Worm (Caenorhabditis elegans): ENCODE data around the gene prx-6.

Gene prx-6

ce11 chrV:4731154-4731961 is 11.5 kb upstream of the prx-6 start, which contains the start of gene F39G3.3:
F39G3.3 (plus strand) TSS chrV:4731911.
- TF ChIP-seq lin-38 (GFP tag; IDR thresholded peaks at IDR 0.05) (peak; percentile 73), vab-7 (GFP tag; IDR thresholded peaks at IDR 0.05) (peak; percentile 48; the same call in 1 of the 2 replicates), dmd-9 (GFP tag; IDR thresholded peaks at IDR 0.05) (no peak), nhr-6 (tag; optimal IDR thresholded peaks at IDR 0.05) (peak; percentile 10), F26F4.8 (GFP tag; conservative IDR thresholded peaks at IDR 0.05) (no peak), mdl-1 (tag; optimal IDR thresholded peaks at IDR 0.05) (no peak), dve-1 (tag; optimal IDR thresholded peaks at IDR 0.05; ENCODE audit: insufficient read depth) (peak; percentile 45), lsy-2 (tag; optimal IDR thresholded peaks at IDR 0.05) (peak in 1 of 2 experiments; percentile 55), cey-2 (tag; optimal IDR thresholded peaks at IDR 0.05; ENCODE audit: borderline replicate concordance, insufficient read depth) (no peak), duxl-1 (tag; optimal IDR thresholded peaks at IDR 0.05; ENCODE audit: poor library complexity) (peak; percentile 58), mes-2 (tag; optimal IDR thresholded peaks at IDR 0.05; ENCODE audit: poor library complexity, severe bottlenecking) (peak; percentile 86), ceh-82 (tag; optimal IDR thresholded peaks at IDR 0.05) (no peak), ceh-28 (tag; optimal IDR thresholded peaks at IDR 0.05) (no peak), unc-130 (GFP tag; optimal IDR thresholded peaks at IDR 0.05) (peak; percentile 68), hlh-30 (tag; optimal IDR thresholded peaks at IDR 0.05; ENCODE audit: insufficient read depth) (peak; percentile 45), nhr-25 (tag; optimal IDR thresholded peaks at IDR 0.05; ENCODE audit: borderline replicate concordance, insufficient read depth) (no peak), aha-1 (tag) (peak; percentile 82), Y5F2A.4 (GFP tag; optimal IDR thresholded peaks at IDR 0.05) (no peak), nhr-111 (GFP tag; optimal IDR thresholded peaks at IDR 0.05) (no peak), dmd-6 (GFP tag; IDR thresholded peaks at IDR 0.05) (no peak), fkh-10 (GFP tag; optimal IDR thresholded peaks at IDR 0.05) (no peak), zfp-3 (GFP tag; conservative IDR thresholded peaks at IDR 0.05) (no peak), nhr-28 (tag; optimal IDR thresholded peaks at IDR 0.05) (peak; percentile 47), ceh-20 (GFP tag; IDR thresholded peaks at IDR 0.05) (0 out of 2 replicates have a peak, but pooled peaks have one; percentile 11), zag-1 (tag; optimal IDR thresholded peaks at IDR 0.05) (no peak), madf-5 (GFP tag; IDR thresholded peaks at IDR 0.05) (0 out of 4 replicates have a peak, but pooled peaks of 1 of the 2 experiments have one; percentile 21), F49E8.2 (tag; optimal IDR thresholded peaks at IDR 0.05; ENCODE audit: borderline replicate concordance) (peak; percentile 84), egl-27 (tag; optimal IDR thresholded peaks at IDR 0.05) (no peak), mep-1 (tag; optimal IDR thresholded peaks at IDR 0.05) (peak; percentile 81), daf-16 (GFP tag; optimal IDR thresholded peaks at IDR 0.05) (peak in 1 of 2 experiments; percentile 2), daf-16 (tag; optimal IDR thresholded peaks at IDR 0.05) (peak; percentile 59), dpl-1 (GFP tag; optimal IDR thresholded peaks at IDR 0.05) (peak; percentile 30), hif-1 (tag; optimal IDR thresholded peaks at IDR 0.05) (peak in 1 of 2 experiments; percentile 35), zip-11 (GFP tag; IDR thresholded peaks at IDR 0.05) (no peak), nhr-11 (tag; optimal IDR thresholded peaks at IDR 0.05) (no peak), rbr-2 (tag; optimal IDR thresholded peaks at IDR 0.05) (peak; percentile 50), nhr-102 (tag; optimal IDR thresholded peaks at IDR 0.05) (peak; percentile 40), ces-1 (GFP tag; optimal IDR thresholded peaks at IDR 0.05) (peak; percentile 41), pha-4 (GFP tag; IDR thresholded peaks at IDR 0.05) (0 out of 2 replicates have a peak, but pooled peaks have one; percentile 64), pha-4 (tag; optimal IDR thresholded peaks at IDR 0.05) (no peak), hlh-11 (tag; optimal IDR thresholded peaks at IDR 0.05) (peak; percentile 14), hmg-1.1 (GFP tag; IDR thresholded peaks at IDR 0.05) (peak; percentile 81), lin-29 (GFP tag; IDR thresholded peaks at IDR 0.05) (no peak)

All from whole organism, L4 larva.